Fruit fly (Drosophila melanogaster) whole organism, prepupa: ENCODE results near the gene CG33939.

ENCODE experiments used
- CG3919 ChIP-seq: fragments of 200-800 bp; sonication (Bioruptor generic); optimal IDR thresholded peaks from 3 replicates; lab custom pipeline; 2016; ENCODE audit warnings: missing biosample characterization, missing genetic modification characterization
- CG6276 ChIP-seq: fragments of 200-800 bp; sonication (Bioruptor generic); optimal IDR thresholded peaks from 2 replicates; lab custom pipeline; 2017; ENCODE audit warnings: missing biosample characterization, mild to moderate bottlenecking, missing genetic modification characterization
- CG8319 ChIP-seq: fragments of 200-800 bp; sonication (Bioruptor generic); optimal IDR thresholded peaks from 3 replicates; lab custom pipeline; 2016; ENCODE audit warnings: missing biosample characterization, missing genetic modification characterization
- Eip78C ChIP-seq: fragments of 200-800 bp; sonication (Bioruptor generic); peaks from one replicate; lab custom pipeline; 2016; ENCODE audit warnings: missing biosample characterization, missing genetic modification characterization
- Eip93F ChIP-seq: fragments of 200-800 bp; sonication (Bioruptor generic); optimal IDR thresholded peaks from 2 replicates; lab custom pipeline; 2016; ENCODE audit warnings: missing biosample characterization, mild to moderate bottlenecking, missing genetic modification characterization
- Smox ChIP-seq: fragments of 200-800 bp; sonication (Bioruptor generic); optimal IDR thresholded peaks from 3 replicates; lab custom pipeline; 2016; ENCODE audit warnings: missing biosample characterization, missing genetic modification characterization
- Sox15 ChIP-seq: fragments of 200-800 bp; sonication (Bioruptor generic); optimal IDR thresholded peaks from 3 replicates; lab custom pipeline; 2016; ENCODE audit warnings: missing biosample characterization, missing genetic modification characterization
- achi ChIP-seq: fragments of 200-800 bp; sonication (Bioruptor generic); optimal IDR thresholded peaks from 3 replicates; lab custom pipeline; 2016; ENCODE audit warnings: missing biosample characterization, missing genetic modification characterization
- dsx ChIP-seq: fragments of 200-800 bp; optimal IDR thresholded peaks from 3 replicates; lab custom pipeline; 2019; ENCODE audit warnings: missing biosample characterization, mild to moderate bottlenecking, missing genetic modification characterization, moderate library complexity; ENCODE audit not compliant: poor library complexity, severe bottlenecking
- esn ChIP-seq: fragments of 200-800 bp; sonication (Bioruptor generic); optimal IDR thresholded peaks from 2 replicates; lab custom pipeline; 2016; ENCODE audit warnings: missing biosample characterization, mild to moderate bottlenecking, missing genetic modification characterization, moderate library complexity
- fkh ChIP-seq: fragments of 200-800 bp; sonication (Bioruptor generic); optimal IDR thresholded peaks from 3 replicates; lab custom pipeline; 2017; ENCODE audit warnings: missing biosample characterization, mild to moderate bottlenecking, missing genetic modification characterization, moderate library complexity

dm6 chrX:19208014-19208413 lies 33.3 kb upstream of the CG33939 start, which contains the start of gene Ulp1:
- TF ChIP-seq dsx (GFP tag; lab: Kevin White, UChicago) (no peak), CG6276 (GFP tag; lab: Kevin White, UChicago) (no peak), Sox15 (GFP tag; lab: Kevin White, UChicago) (no peak), Eip78C (no peak), Eip93F (GFP tag; lab: Kevin White, UChicago) (no peak), achi (GFP tag; lab: Kevin White, UChicago) (no peak), fkh (GFP tag; lab: Kevin White, UChicago) (no peak), Smox (GFP tag; lab: Kevin White, UChicago) (no peak), CG3919 (GFP tag; lab: Kevin White, UChicago) (no peak), esn (GFP tag; lab: Kevin White, UChicago) (no peak), CG8319 (GFP tag; lab: Kevin White, UChicago) (no peak)
